Worm (Caenorhabditis elegans) whole organism, L1 larva: ENCODE measurements around the gene srd-68.

Source experiments
- Y116A8C.19 ChIP-seq: sonication (generic microtip); optimal IDR thresholded peaks from 2 replicates; lab custom pipeline; 2016; ENCODE audit warnings: missing compliant biosample characterization, missing genetic modification characterization, borderline replicate concordance
- ceh-63 ChIP-seq: fragments of 200-800 bp; sonication (Bioruptor generic); optimal IDR thresholded peaks from 2 replicates; lab custom pipeline; 2018; ENCODE audit warnings: mild to moderate bottlenecking, missing genetic modification characterization, missing compliant biosample characterization
- fkh-10 ChIP-seq: sonication (generic microtip); optimal IDR thresholded peaks from 2 replicates; lab custom pipeline; 2017; ENCODE audit warnings: missing biosample characterization, missing genetic modification reagents, missing genetic modification characterization
- fos-1 ChIP-seq: fragments of 150-350 bp; optimal IDR thresholded peaks from 2 replicates; lab custom pipeline; 2014; ENCODE audit warnings: missing biosample characterization, missing genetic modification characterization
- lin-15B ChIP-seq: fragments of 150-350 bp; sonication (generic microtip); optimal IDR thresholded peaks from 3 replicates; lab custom pipeline; 2014; ENCODE audit warnings: missing biosample characterization, missing genetic modification characterization
- mef-2 ChIP-seq: fragments of 150-350 bp; optimal IDR thresholded peaks from 2 replicates; lab custom pipeline; 2014; ENCODE audit warnings: missing biosample characterization, missing genetic modification characterization
- pqm-1 ChIP-seq: sonication (generic microtip); optimal IDR thresholded peaks from 3 replicates; lab custom pipeline; 2017; ENCODE audit warnings: missing biosample characterization, missing genetic modification characterization
- sptf-1 ChIP-seq: fragments of 150-350 bp; optimal IDR thresholded peaks from 2 replicates; lab custom pipeline; 2014; ENCODE audit warnings: missing biosample characterization, missing genetic modification characterization
- tbx-2 ChIP-seq: sonication (generic microtip); optimal IDR thresholded peaks from 2 replicates; lab custom pipeline; 2016; ENCODE audit warnings: missing genetic modification characterization, missing compliant biosample characterization
- unc-62 ChIP-seq: fragments of 150-350 bp; optimal IDR thresholded peaks from 2 replicates; lab custom pipeline; 2014; ENCODE audit warnings: missing biosample characterization, missing genetic modification reagents, missing genetic modification characterization
- zag-1 ChIP-seq: fragments of 150-350 bp; optimal IDR thresholded peaks from 2 replicates; lab custom pipeline; 2014; ENCODE audit warnings: missing biosample characterization, missing genetic modification characterization

DNA sequence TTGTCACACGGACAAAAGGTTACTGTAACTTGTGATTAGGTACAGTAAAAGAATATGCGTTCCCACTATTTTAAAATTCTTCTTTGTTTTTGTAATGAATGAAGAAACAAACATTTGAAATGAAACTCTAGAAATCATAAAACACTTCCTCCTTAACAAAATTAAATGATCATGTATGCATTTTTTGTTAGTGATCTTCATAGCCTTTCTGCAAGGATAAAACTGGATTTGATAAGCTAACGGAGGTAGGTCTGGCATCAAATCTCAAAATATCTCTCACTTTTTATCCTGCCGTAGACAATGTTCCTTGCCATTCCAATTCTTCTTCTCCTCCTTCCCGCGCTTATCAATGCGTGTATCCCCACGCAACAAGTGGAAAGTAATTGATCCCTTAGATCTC is 48.9 kb upstream of the srd-68 start, which contains the start of gene clec-238:
- TF ChIP-seq lin-15B, result no peak
- no peak for TF ChIP-seq tbx-2 (tag; lab: Kevin White, UChicago)
- TF ChIP-seq ceh-63 (GFP tag; lab: Kevin White, UChicago), result no peak
- TF ChIP-seq fkh-10 (GFP tag; lab: Kevin White, UChicago), result no peak
- TF ChIP-seq mef-2 (tag; lab: Kevin White, UChicago), result no peak
- TF ChIP-seq unc-62 (GFP tag; lab: Kevin White, UChicago), result no peak
- TF ChIP-seq Y116A8C.19 (tag; lab: Kevin White, UChicago), result no peak
- no peak for TF ChIP-seq zag-1 (tag; lab: Kevin White, UChicago)
- TF ChIP-seq sptf-1 (tag; lab: Kevin White, UChicago), result no peak
- no peak for TF ChIP-seq fos-1 (tag; lab: Kevin White, UChicago)
- TF ChIP-seq pqm-1 (tag; lab: Kevin White, UChicago), result no peak
